Fruit fly (Drosophila melanogaster): ENCODE measurements around the gene Tango6.
A peak's percentile ranks its signal among the peaks of the same experiment; 100 is the strongest.

Gene Tango6

DNA sequence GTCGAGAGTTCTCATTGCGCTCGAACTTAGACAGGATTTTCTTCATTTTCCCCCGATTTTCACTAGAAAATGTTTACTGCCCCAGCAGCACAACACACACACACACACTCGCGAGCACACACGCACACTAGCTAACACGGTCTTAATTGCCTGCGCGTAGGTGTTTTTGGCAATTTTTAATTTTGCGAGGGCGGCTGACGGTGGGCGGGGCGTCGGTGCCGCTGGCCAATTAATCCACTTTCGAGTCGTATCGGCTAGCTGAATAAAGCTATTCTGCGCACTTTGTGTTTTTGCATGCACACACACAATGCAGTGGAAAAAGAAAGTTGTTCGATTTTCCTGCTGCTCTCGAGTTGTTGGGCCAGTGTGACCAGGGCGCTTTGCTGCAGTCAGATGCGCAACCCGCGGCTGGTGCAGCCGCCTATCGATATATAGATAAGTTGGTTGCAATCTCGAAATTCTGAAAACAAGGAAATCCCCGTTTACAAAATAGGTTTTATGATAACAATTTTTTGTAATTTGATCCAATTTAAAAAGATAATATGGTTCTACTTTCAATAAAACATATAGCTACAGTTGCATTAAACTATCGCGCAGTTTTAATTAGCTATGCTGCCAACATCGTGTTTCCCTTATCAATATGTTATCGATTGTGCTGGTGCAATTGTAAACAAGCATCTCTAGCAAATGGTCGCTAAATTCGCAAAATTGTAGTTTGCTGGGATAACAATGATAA, at the start of gene Tango6, which contains the start of gene Nak (continued):
- TF ChIP-seq chinmo (GFP tag; IDR thresholded peaks at IDR 0.05; ENCODE audit: partially characterized antibody) (peak; percentile 98), crp (GFP tag; optimal IDR thresholded peaks at IDR 0.05) (peak in 1 of 2 experiments; percentile 69), bbx (GFP tag; IDR thresholded peaks at IDR 0.05; ENCODE audit: partially characterized antibody) (peak; percentile 83), hb (GFP tag; IDR thresholded peaks at IDR 0.05; ENCODE audit: partially characterized antibody) (peak; percentile 92), CG34376 (GFP tag; optimal IDR thresholded peaks at IDR 0.05) (peak; percentile 37), CG10321 (GFP tag; IDR thresholded peaks at IDR 0.05) (peak; percentile 27; the same call in 1 of the 2 replicates)

DNA sequence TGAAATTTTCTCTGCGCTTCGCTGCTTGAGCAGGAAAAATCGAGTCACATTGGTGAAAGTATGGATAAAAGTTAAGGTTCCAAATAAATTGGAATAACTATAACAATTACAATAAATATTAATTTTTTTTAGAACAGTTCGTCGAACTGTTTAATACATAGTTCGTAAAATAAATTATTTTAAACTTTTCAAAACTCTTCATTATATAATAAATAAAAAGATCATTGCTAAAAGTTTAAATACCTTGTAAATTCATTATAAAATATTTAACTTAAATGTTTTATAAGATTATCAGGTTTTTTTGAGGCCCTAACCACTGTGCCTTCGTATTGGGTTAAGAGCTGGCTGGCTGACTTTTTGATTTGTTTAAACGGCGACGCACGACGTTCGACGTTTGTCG, 49.4 kb upstream of the Tango6 start:
- no peak for TF ChIP-seq amos (GFP tag; IDR thresholded peaks at IDR 0.05; ENCODE audit: partially characterized antibody)
- TF ChIP-seq dmrt99B (tag; optimal IDR thresholded peaks at IDR 0.05): peak; percentile 35
- TF ChIP-seq CG10267 (tag; optimal IDR thresholded peaks at IDR 0.05): peak; percentile 36
- no peak for TF ChIP-seq so (GFP tag; IDR thresholded peaks at IDR 0.05)
- TF ChIP-seq CG31441 (GFP tag; IDR thresholded peaks at IDR 0.05): peak; percentile 73
- TF ChIP-seq tap (tag; optimal IDR thresholded peaks at IDR 0.05): peak; percentile 24
- peak in 1 of 2 experiments; percentile 21 for TF ChIP-seq Hr78 (GFP tag; optimal IDR thresholded peaks at IDR 0.05)
- TF ChIP-seq CG10274 (GFP tag; optimal IDR thresholded peaks at IDR 0.05): no peak
- peak; percentile 51 for TF ChIP-seq CG10979 (tag; optimal IDR thresholded peaks at IDR 0.05)
- TF ChIP-seq phol (tag; optimal IDR thresholded peaks at IDR 0.05): peak; percentile 43
- no peak for TF ChIP-seq CG2129 (GFP tag; IDR thresholded peaks at IDR 0.05; ENCODE audit: partially characterized antibody)
- peak; percentile 65 for TF ChIP-seq CG17829 (tag; optimal IDR thresholded peaks at IDR 0.05)
- peak; percentile 28 for TF ChIP-seq CG6254 (GFP tag; optimal IDR thresholded peaks at IDR 0.05)
- no peak for TF ChIP-seq YL-1 (GFP tag; optimal IDR thresholded peaks at IDR 0.05)
- peak; percentile 79 for TF ChIP-seq CG2712 (tag; optimal IDR thresholded peaks at IDR 0.05)
- TF ChIP-seq trem (tag; optimal IDR thresholded peaks at IDR 0.05): peak; percentile 18
- TF ChIP-seq Spps (tag; optimal IDR thresholded peaks at IDR 0.05): peak; percentile 23
- peak; percentile 53; the same call in 1 of the 2 replicates for TF ChIP-seq Xrp1 (GFP tag; IDR thresholded peaks at IDR 0.05)
- peak; percentile 62 for TF ChIP-seq CG11504 (tag; optimal IDR thresholded peaks at IDR 0.05)
- TF ChIP-seq Blimp-1 (GFP tag; optimal IDR thresholded peaks at IDR 0.05): peak; percentile 62
- TF ChIP-seq sens (GFP tag): peak; percentile 47
- peak; percentile 13 for TF ChIP-seq CG15601 (tag; optimal IDR thresholded peaks at IDR 0.05)
- peak; percentile 33 for TF ChIP-seq CG7839 (tag; optimal IDR thresholded peaks at IDR 0.05)
- TF ChIP-seq nerfin-1 (tag; optimal IDR thresholded peaks at IDR 0.05): peak; percentile 16
- TF ChIP-seq CG17361 (GFP tag; IDR thresholded peaks at IDR 0.05): peak; percentile 70; the same call in 2 of the 3 replicates
- peak; percentile 77 for TF ChIP-seq CG18262 (tag; optimal IDR thresholded peaks at IDR 0.05)
- TF ChIP-seq Sox100B (GFP tag; optimal IDR thresholded peaks at IDR 0.05): peak; percentile 14
- no peak for TF ChIP-seq CG13123 (GFP tag; optimal IDR thresholded peaks at IDR 0.05)
- TF ChIP-seq CG2678 (tag; optimal IDR thresholded peaks at IDR 0.05): peak; percentile 52
- TF ChIP-seq CG9727 (GFP tag; optimal IDR thresholded peaks at IDR 0.05): peak; percentile 28
- peak; percentile 35 for TF ChIP-seq nmo (GFP tag; optimal IDR thresholded peaks at IDR 0.05)
- peak; percentile 18 for TF ChIP-seq D19A (tag; optimal IDR thresholded peaks at IDR 0.05)
- TF ChIP-seq corto (GFP tag; optimal IDR thresholded peaks at IDR 0.05): no peak
- TF ChIP-seq prd (optimal IDR thresholded peaks at IDR 0.05): no peak
- no peak for TF ChIP-seq prd (GFP tag; IDR thresholded peaks at IDR 0.05)
- TF ChIP-seq CG32532 (GFP tag; IDR thresholded peaks at IDR 0.05): no peak
- peak; percentile 51 for TF ChIP-seq CG14710 (tag; optimal IDR thresholded peaks at IDR 0.05)
- peak; percentile 3 for TF ChIP-seq CG8388 (GFP tag; optimal IDR thresholded peaks at IDR 0.05)
